Worm (Caenorhabditis elegans): Measurements from ENCODE around the gene ugt-49.

ce11 chrV:10399290-10399689 is 27.2 kb downstream of the ugt-49 start:
- TF ChIP-seq bed-2 (GFP tag; IDR thresholded peaks at IDR 0.05), result no peak
- no peak for TF ChIP-seq ztf-18 (tag; optimal IDR thresholded peaks at IDR 0.05)
- no peak for TF ChIP-seq tlf-1 (GFP tag; optimal IDR thresholded peaks at IDR 0.05)
- no peak for TF ChIP-seq hmg-1.2 (GFP tag; IDR thresholded peaks at IDR 0.05)
- TF ChIP-seq attf-3 (GFP tag; conservative IDR thresholded peaks at IDR 0.05), result no peak
- no peak for TF ChIP-seq hrde-1 (tag; optimal IDR thresholded peaks at IDR 0.05; ENCODE audit: borderline replicate concordance)

Data from whole organism, young adult.